Fruit fly (Drosophila melanogaster): Measurements from ENCODE around the gene js.

Gene js

dm6 chr3R:16394531-16394930 is 26.4 kb upstream of the js start:
- TF ChIP-seq psq (GFP tag; optimal IDR thresholded peaks at IDR 0.05) (no peak), dsf (GFP tag; optimal IDR thresholded peaks at IDR 0.05; ENCODE audit: borderline replicate concordance) (no peak), Dfd (GFP tag; optimal IDR thresholded peaks at IDR 0.05) (no peak)

- TF ChIP-seq Hr78 (GFP tag; optimal IDR thresholded peaks at IDR 0.05): no peak
- TF ChIP-seq Abd-B (GFP tag; optimal IDR thresholded peaks at IDR 0.05): no peak
- TF ChIP-seq usp (GFP tag; optimal IDR thresholded peaks at IDR 0.05): no peak
- no peak for TF ChIP-seq brk (GFP tag; optimal IDR thresholded peaks at IDR 0.05)
- no peak for TF ChIP-seq lola (GFP tag; optimal IDR thresholded peaks at IDR 0.05)
- no peak for TF ChIP-seq fru (GFP tag; optimal IDR thresholded peaks at IDR 0.05)
- TF ChIP-seq ey (GFP tag; optimal IDR thresholded peaks at IDR 0.05): no peak
Measured at dm6 chr3R:16389117-16389516, 21.0 kb upstream of the js start.

- TF ChIP-seq sage (GFP tag; optimal IDR thresholded peaks at IDR 0.05) (no peak), woc (GFP tag; optimal IDR thresholded peaks at IDR 0.05) (no peak), brk (GFP tag; optimal IDR thresholded peaks at IDR 0.05) (no peak), br (GFP tag; optimal IDR thresholded peaks at IDR 0.05) (no peak), Rel (GFP tag; optimal IDR thresholded peaks at IDR 0.05) (no peak), Rel (tag; optimal IDR thresholded peaks at IDR 0.05) (no peak), rgr (GFP tag; optimal IDR thresholded peaks at IDR 0.05) (no peak), dsf (GFP tag; optimal IDR thresholded peaks at IDR 0.05; ENCODE audit: borderline replicate concordance) (no peak)
Measured at dm6 chr3R:16387039-16387438, 18.9 kb upstream of the js start.

dm6 chr3R:16385586-16385985 is 17.5 kb upstream of the js start:
- TF ChIP-seq dmrt93B (GFP tag; optimal IDR thresholded peaks at IDR 0.05) (no peak), sv (GFP tag; optimal IDR thresholded peaks at IDR 0.05) (no peak), pan (optimal IDR thresholded peaks at IDR 0.05) (no peak), foxo (GFP tag; optimal IDR thresholded peaks at IDR 0.05) (no peak), tai (GFP tag; optimal IDR thresholded peaks at IDR 0.05) (no peak), Abd-B (GFP tag; optimal IDR thresholded peaks at IDR 0.05) (no peak), Rel (GFP tag; optimal IDR thresholded peaks at IDR 0.05) (no peak), Rel (tag; optimal IDR thresholded peaks at IDR 0.05) (no peak), Hr78 (GFP tag; optimal IDR thresholded peaks at IDR 0.05) (no peak), Myc (optimal IDR thresholded peaks at IDR 0.05) (no peak), Sp1 (GFP tag; optimal IDR thresholded peaks at IDR 0.05) (no peak), GATAd (GFP tag; optimal IDR thresholded peaks at IDR 0.05) (no peak), CG9705 (GFP tag; optimal IDR thresholded peaks at IDR 0.05) (no peak), Mio (GFP tag; optimal IDR thresholded peaks at IDR 0.05) (no peak), rgr (GFP tag; optimal IDR thresholded peaks at IDR 0.05) (no peak), dsf (GFP tag; optimal IDR thresholded peaks at IDR 0.05; ENCODE audit: borderline replicate concordance) (no peak)

- TF ChIP-seq Myc (optimal IDR thresholded peaks at IDR 0.05): peak; percentile 85
- peak; percentile 48 for TF ChIP-seq Dif (GFP tag; optimal IDR thresholded peaks at IDR 0.05; ENCODE audit: partially characterized antibody)
- no peak for TF ChIP-seq Mio (GFP tag; optimal IDR thresholded peaks at IDR 0.05)
- TF ChIP-seq N (GFP tag; optimal IDR thresholded peaks at IDR 0.05): peak; percentile 81
- peak; percentile 39 for TF ChIP-seq Vsx2 (GFP tag; optimal IDR thresholded peaks at IDR 0.05; ENCODE audit: partially characterized antibody)
- no peak for TF ChIP-seq Jra (GFP tag; optimal IDR thresholded peaks at IDR 0.05)
Measured at dm6 chr3R:16374101-16374500, 6.0 kb upstream of the js start.

- TF ChIP-seq dsf (GFP tag; optimal IDR thresholded peaks at IDR 0.05; ENCODE audit: borderline replicate concordance) (no peak), Abd-B (GFP tag; optimal IDR thresholded peaks at IDR 0.05) (no peak), Vsx2 (GFP tag; optimal IDR thresholded peaks at IDR 0.05; ENCODE audit: partially characterized antibody) (no peak), Hr78 (GFP tag; optimal IDR thresholded peaks at IDR 0.05) (no peak), fru (GFP tag; optimal IDR thresholded peaks at IDR 0.05) (no peak), woc (GFP tag; optimal IDR thresholded peaks at IDR 0.05) (no peak), rgr (GFP tag; optimal IDR thresholded peaks at IDR 0.05) (no peak)
Measured at dm6 chr3R:16370433-16370832, 2.3 kb upstream of the js start, which contains the start of gene CG10317. TSS of gene CG10317 (minus strand) at chr3R:16370533.

dm6 chr3R:16360008-16360407 is 8.1 kb downstream of the js start, which contains the start of gene CG42446:
TSS of gene CG42446 (minus strand) at chr3R:16360108.
- TF ChIP-seq CrebA (GFP tag; optimal IDR thresholded peaks at IDR 0.05; ENCODE audit: borderline replicate concordance): no peak
- no peak for TF ChIP-seq dl (GFP tag; optimal IDR thresholded peaks at IDR 0.05; ENCODE audit: insufficient read depth in 1 of 2, partially characterized antibody in 2 of 2)
- no peak for TF ChIP-seq br (GFP tag; optimal IDR thresholded peaks at IDR 0.05)
- no peak for TF ChIP-seq sv (GFP tag; optimal IDR thresholded peaks at IDR 0.05)
- no peak for TF ChIP-seq Myc (optimal IDR thresholded peaks at IDR 0.05)
